Fruit fly (Drosophila melanogaster): ENCODE data around the gene cno.

DNA sequence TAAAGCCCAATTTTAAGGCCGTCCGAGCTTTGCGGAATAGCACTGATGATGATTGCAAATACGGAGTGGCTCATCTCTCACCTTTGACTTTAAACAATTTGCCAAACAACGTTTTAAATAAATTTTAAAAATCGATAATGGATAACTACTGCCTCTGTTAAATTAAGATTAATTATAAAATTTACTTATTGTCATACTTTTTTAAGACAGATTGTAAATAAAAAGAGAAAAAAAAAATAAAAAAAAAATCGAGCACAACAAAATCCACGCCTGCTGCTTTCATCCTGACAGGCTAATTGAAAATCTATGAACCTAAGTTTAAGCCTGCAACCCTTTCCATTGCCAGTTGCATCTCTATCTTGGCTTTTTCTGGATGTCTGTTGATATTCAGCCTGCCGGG, 78.4 kb downstream of the cno start, which contains the start of gene CG12589:
- TF ChIP-seq CG8478 (optimal IDR thresholded peaks at IDR 0.05) (no peak), CTCF (optimal IDR thresholded peaks at IDR 0.05) (no peak)
